2 fruit fly cellular contexts compared by ENCODE assay signal in the genomic region with DNA sequence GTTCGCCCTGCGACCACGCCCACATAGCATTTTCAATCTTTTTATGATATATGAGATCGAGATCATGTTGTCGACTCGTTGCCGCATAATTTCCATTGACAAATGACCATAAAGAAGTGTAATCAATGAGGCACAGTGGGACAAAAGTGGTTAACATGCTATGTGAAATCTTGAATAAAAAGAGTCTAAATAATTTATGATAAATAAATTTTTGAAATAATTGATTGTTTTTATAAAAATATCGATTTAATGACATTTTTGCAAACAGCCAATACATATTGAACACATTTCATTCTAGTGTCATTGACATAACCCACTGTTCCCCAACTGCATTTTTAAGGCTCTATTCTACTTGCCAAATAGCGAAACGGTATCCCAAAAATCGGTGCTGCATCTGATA.
TF ChIP-seq lines count a peak whose summit lies in the region.

No protein-coding gene starts in this region.

TF ChIP-seq in whole organism, embryonic, 481 proteins besides CTCF, POLR2A, EP300 and RAD21 (continued from another document and continues in another):
- TF ChIP-seq CG11695 (GFP tag; IDR thresholded peaks at IDR 0.05; lab: Robert Waterston, UW): 0 out of 3 replicates have a peak, but pooled peaks have one; percentile 40
- TF ChIP-seq CG4854 (GFP tag; optimal IDR thresholded peaks at IDR 0.05; lab: Kevin White, UChicago): no peak
- no peak for TF ChIP-seq CG34422 (GFP tag; IDR thresholded peaks at IDR 0.05; lab: Robert Waterston, UW)
- TF ChIP-seq fu2 (GFP tag; optimal IDR thresholded peaks at IDR 0.05; lab: Kevin White, UChicago): no peak
- TF ChIP-seq Mrtf (GFP tag; IDR thresholded peaks at IDR 0.05; lab: Robert Waterston, UW): no peak
- TF ChIP-seq cato (GFP tag; optimal IDR thresholded peaks at IDR 0.05; lab: Kevin White, UChicago; ENCODE audit: borderline replicate concordance): no peak
- TF ChIP-seq CG12391 (tag; optimal IDR thresholded peaks at IDR 0.05; lab: Kevin White, UChicago): peak; percentile 21
- TF ChIP-seq dan (GFP tag; IDR thresholded peaks at IDR 0.05; lab: Robert Waterston, UW): no peak
- no peak for TF ChIP-seq CG3995 (GFP tag; optimal IDR thresholded peaks at IDR 0.05; lab: Kevin White, UChicago)
- TF ChIP-seq row (GFP tag; IDR thresholded peaks at IDR 0.05; lab: Robert Waterston, UW): peak; percentile 38; the same call in 1 of the 3 replicates
- peak; percentile 50; the same call in 1 of the 2 replicates for TF ChIP-seq Xrp1 (GFP tag; IDR thresholded peaks at IDR 0.05; lab: Robert Waterston, UW)
- peak; percentile 15 for TF ChIP-seq CG30403 (GFP tag; optimal IDR thresholded peaks at IDR 0.05; lab: Kevin White, UChicago)
- no peak for TF ChIP-seq CG1602 (GFP tag; optimal IDR thresholded peaks at IDR 0.05; lab: Kevin White, UChicago)
- TF ChIP-seq PHDP (tag; optimal IDR thresholded peaks at IDR 0.05; lab: Kevin White, UChicago): peak; percentile 24
- no peak for TF ChIP-seq CG10654 (GFP tag; optimal IDR thresholded peaks at IDR 0.05; lab: Kevin White, UChicago)
- 0 out of 2 replicates have a peak, but pooled peaks have one; percentile 20 for TF ChIP-seq lmd (GFP tag; IDR thresholded peaks at IDR 0.05; lab: Robert Waterston, UW)
- TF ChIP-seq sens (GFP tag; lab: Kevin White, UChicago): peak; percentile 6
- no peak for TF ChIP-seq CG13123 (GFP tag; optimal IDR thresholded peaks at IDR 0.05; lab: Kevin White, UChicago)
- TF ChIP-seq grau (tag; optimal IDR thresholded peaks at IDR 0.05; lab: Kevin White, UChicago): peak; percentile 15
- no peak for TF ChIP-seq Atf3 (GFP tag; optimal IDR thresholded peaks at IDR 0.05; lab: Kevin White, UChicago)
- peak; percentile 46 for TF ChIP-seq Sox102F (GFP tag; optimal IDR thresholded peaks at IDR 0.05; lab: Kevin White, UChicago)
- no peak for TF ChIP-seq CG2199 (GFP tag; IDR thresholded peaks at IDR 0.05; lab: Robert Waterston, UW)
- no peak for TF ChIP-seq Spps (tag; optimal IDR thresholded peaks at IDR 0.05; lab: Kevin White, UChicago)
- TF ChIP-seq bsh (GFP tag; optimal IDR thresholded peaks at IDR 0.05; lab: Kevin White, UChicago): peak in 1 of 2 experiments; percentile 42
- TF ChIP-seq crp (GFP tag; optimal IDR thresholded peaks at IDR 0.05; lab: Kevin White, UChicago): no peak
- TF ChIP-seq prd (optimal IDR thresholded peaks at IDR 0.05; lab: Kevin White, UChicago): no peak
- peak; percentile 39; the same call in 1 of the 3 replicates for TF ChIP-seq prd (GFP tag; IDR thresholded peaks at IDR 0.05; lab: Robert Waterston, UW)
- no peak for TF ChIP-seq ara (GFP tag; IDR thresholded peaks at IDR 0.05; lab: Robert Waterston, UW)
- TF ChIP-seq tgo (GFP tag; IDR thresholded peaks at IDR 0.05; lab: Robert Waterston, UW): 0 out of 3 replicates have a peak, but pooled peaks have one; percentile 29
- peak; percentile 37; the same call in 1 of the 2 replicates for TF ChIP-seq CG6689 (GFP tag; IDR thresholded peaks at IDR 0.05; lab: Robert Waterston, UW)
- TF ChIP-seq unpg (GFP tag; optimal IDR thresholded peaks at IDR 0.05; lab: Kevin White, UChicago): peak; percentile 48
- TF ChIP-seq hkb (optimal IDR thresholded peaks at IDR 0.05; lab: Kevin White, UChicago): no peak
- peak; percentile 61 for TF ChIP-seq hkb (GFP tag; IDR thresholded peaks at IDR 0.05; lab: Robert Waterston, UW)
- peak; percentile 48 for TF ChIP-seq lab (GFP tag; optimal IDR thresholded peaks at IDR 0.05; lab: Kevin White, UChicago)
- TF ChIP-seq Chrac-16 (GFP tag; optimal IDR thresholded peaks at IDR 0.05; lab: Kevin White, UChicago): peak; percentile 8
- peak; percentile 57 for TF ChIP-seq gem (tag; optimal IDR thresholded peaks at IDR 0.05; lab: Kevin White, UChicago)
- no peak for TF ChIP-seq Hey (tag; optimal IDR thresholded peaks at IDR 0.05; lab: Kevin White, UChicago)
- TF ChIP-seq Ravus (GFP tag; IDR thresholded peaks at IDR 0.05; lab: Robert Waterston, UW): no peak
- TF ChIP-seq Bdp1 (GFP tag; optimal IDR thresholded peaks at IDR 0.05; lab: Kevin White, UChicago): no peak
- TF ChIP-seq CG1233 (GFP tag; optimal IDR thresholded peaks at IDR 0.05; lab: Kevin White, UChicago): no peak
- TF ChIP-seq CG15269 (tag; optimal IDR thresholded peaks at IDR 0.05; lab: Kevin White, UChicago): peak; percentile 14
- peak; percentile 38 for TF ChIP-seq CG2712 (tag; optimal IDR thresholded peaks at IDR 0.05; lab: Kevin White, UChicago)
- peak; percentile 23 for TF ChIP-seq phol (tag; optimal IDR thresholded peaks at IDR 0.05; lab: Kevin White, UChicago)
- peak; percentile 27 for TF ChIP-seq CG10209 (GFP tag; optimal IDR thresholded peaks at IDR 0.05; lab: Kevin White, UChicago)
- peak; percentile 31 for TF ChIP-seq Blimp-1 (GFP tag; optimal IDR thresholded peaks at IDR 0.05; lab: Kevin White, UChicago)
- TF ChIP-seq da (GFP tag; optimal IDR thresholded peaks at IDR 0.05; lab: Kevin White, UChicago): no peak
- TF ChIP-seq CG4328 (GFP tag; optimal IDR thresholded peaks at IDR 0.05; lab: Kevin White, UChicago): no peak
- TF ChIP-seq CG33557 (GFP tag; optimal IDR thresholded peaks at IDR 0.05; lab: Kevin White, UChicago): no peak
- TF ChIP-seq dysf (GFP tag; IDR thresholded peaks at IDR 0.05; lab: Robert Waterston, UW): peak; percentile 39; the same call in 1 of the 3 replicates
- peak; percentile 37 for TF ChIP-seq Ssrp (tag; optimal IDR thresholded peaks at IDR 0.05; lab: Kevin White, UChicago)
- TF ChIP-seq CG8290 (GFP tag; optimal IDR thresholded peaks at IDR 0.05; lab: Kevin White, UChicago): no peak
- TF ChIP-seq CG8290 (tag; optimal IDR thresholded peaks at IDR 0.05; lab: Kevin White, UChicago): no peak
- no peak for TF ChIP-seq CG16815 (GFP tag; optimal IDR thresholded peaks at IDR 0.05; lab: Kevin White, UChicago)
- TF ChIP-seq CG4424 (GFP tag; optimal IDR thresholded peaks at IDR 0.05; lab: Kevin White, UChicago): peak; percentile 15
- no peak for TF ChIP-seq CG3163 (GFP tag; optimal IDR thresholded peaks at IDR 0.05; lab: Kevin White, UChicago)
- TF ChIP-seq CG2889 (GFP tag; IDR thresholded peaks at IDR 0.05; lab: Robert Waterston, UW): no peak
- TF ChIP-seq CG42726 (GFP tag; IDR thresholded peaks at IDR 0.05; lab: Robert Waterston, UW; ENCODE audit: partially characterized antibody): no peak
- no peak for TF ChIP-seq CG13287 (GFP tag; IDR thresholded peaks at IDR 0.05; lab: Robert Waterston, UW; ENCODE audit: partially characterized antibody)
- no peak for TF ChIP-seq Myb (GFP tag; optimal IDR thresholded peaks at IDR 0.05; lab: Kevin White, UChicago)
- TF ChIP-seq Aef1 (GFP tag; IDR thresholded peaks at IDR 0.05; lab: Robert Waterston, UW): no peak; the same call in 2 of the 3 replicates
- peak; percentile 22 for TF ChIP-seq CG7839 (tag; optimal IDR thresholded peaks at IDR 0.05; lab: Kevin White, UChicago)
- no peak for TF ChIP-seq gsb-n (tag; optimal IDR thresholded peaks at IDR 0.05; lab: Kevin White, UChicago)
- no peak for TF ChIP-seq CG11398 (GFP tag; optimal IDR thresholded peaks at IDR 0.05; lab: Kevin White, UChicago)
- no peak for TF ChIP-seq jigr1 (GFP tag; IDR thresholded peaks at IDR 0.05; lab: Robert Waterston, UW)

TF ChIP-seq in whole organism, prepupa, 60 proteins besides CTCF, POLR2A, EP300 and RAD21 (continued from another document):
- TF ChIP-seq Sox15 (GFP tag; optimal IDR thresholded peaks at IDR 0.05; lab: Kevin White, UChicago) (peak; percentile 32), lz (GFP tag; optimal IDR thresholded peaks at IDR 0.05; lab: Kevin White, UChicago) (peak; percentile 2), Eip78C (GFP tag; lab: Kevin White, UChicago) (peak; percentile 80), achi (GFP tag; optimal IDR thresholded peaks at IDR 0.05; lab: Kevin White, UChicago) (peak; percentile 55), CG10631 (GFP tag; optimal IDR thresholded peaks at IDR 0.05; lab: Kevin White, UChicago) (no peak), Sox14 (GFP tag; optimal IDR thresholded peaks at IDR 0.05; lab: Kevin White, UChicago) (peak; percentile 19), Smox (GFP tag; optimal IDR thresholded peaks at IDR 0.05; lab: Kevin White, UChicago) (peak; percentile 29), CG6854 (GFP tag; optimal IDR thresholded peaks at IDR 0.05; lab: Kevin White, UChicago) (no peak), spab (GFP tag; optimal IDR thresholded peaks at IDR 0.05; lab: Kevin White, UChicago) (no peak), CG8119 (GFP tag; IDR thresholded peaks at IDR 0.05; lab: Robert Waterston, UW) (peak; percentile 66), fd85E (GFP tag; optimal IDR thresholded peaks at IDR 0.05; lab: Kevin White, UChicago) (no peak), Eip75B (GFP tag; optimal IDR thresholded peaks at IDR 0.05; lab: Kevin White, UChicago) (no peak), CG3032 (tag; optimal IDR thresholded peaks at IDR 0.05; lab: Kevin White, UChicago) (no peak), CG32006 (GFP tag; optimal IDR thresholded peaks at IDR 0.05; lab: Kevin White, UChicago) (peak; percentile 54), Ets21C (GFP tag; optimal IDR thresholded peaks at IDR 0.05; lab: Kevin White, UChicago) (no peak), CG4318 (GFP tag; optimal IDR thresholded peaks at IDR 0.05; lab: Kevin White, UChicago) (peak; percentile 2), dsx (GFP tag; optimal IDR thresholded peaks at IDR 0.05; lab: Kevin White, UChicago; ENCODE audit: poor library complexity, severe bottlenecking) (no peak), salr (GFP tag; optimal IDR thresholded peaks at IDR 0.05; lab: Kevin White, UChicago) (peak in 1 of 2 experiments; percentile 35), CG6276 (GFP tag; optimal IDR thresholded peaks at IDR 0.05; lab: Kevin White, UChicago) (peak; percentile 30), CG6163 (GFP tag; IDR thresholded peaks at IDR 0.05; lab: Robert Waterston, UW) (peak; percentile 58; the same call in 2 of the 3 replicates), Eip93F (GFP tag; optimal IDR thresholded peaks at IDR 0.05; lab: Kevin White, UChicago) (no peak), Blimp-1 (GFP tag; optimal IDR thresholded peaks at IDR 0.05; lab: Kevin White, UChicago) (no peak), ss (GFP tag; optimal IDR thresholded peaks at IDR 0.05; lab: Kevin White, UChicago) (no peak), dac (GFP tag; optimal IDR thresholded peaks at IDR 0.05; lab: Kevin White, UChicago) (no peak), CG10669 (GFP tag; optimal IDR thresholded peaks at IDR 0.05; lab: Kevin White, UChicago) (no peak), Sox102F (GFP tag; optimal IDR thresholded peaks at IDR 0.05; lab: Kevin White, UChicago) (peak; percentile 20), CG16779 (tag; optimal IDR thresholded peaks at IDR 0.05; lab: Kevin White, UChicago) (no peak), CG8319 (GFP tag; optimal IDR thresholded peaks at IDR 0.05; lab: Kevin White, UChicago) (peak; percentile 42), esn (GFP tag; optimal IDR thresholded peaks at IDR 0.05; lab: Kevin White, UChicago) (peak; percentile 53), Gug (GFP tag; IDR thresholded peaks at IDR 0.05; lab: Robert Waterston, UW) (0 out of 2 replicates have a peak, but pooled peaks have one; percentile 12), CG6808 (GFP tag; optimal IDR thresholded peaks at IDR 0.05; lab: Kevin White, UChicago) (no peak), CG6792 (GFP tag; optimal IDR thresholded peaks at IDR 0.05; lab: Kevin White, UChicago) (peak; percentile 41), Lpt (GFP tag; optimal IDR thresholded peaks at IDR 0.05; lab: Kevin White, UChicago) (no peak), vri (GFP tag; optimal IDR thresholded peaks at IDR 0.05; lab: Kevin White, UChicago) (no peak), CG8632 (GFP tag; optimal IDR thresholded peaks at IDR 0.05; lab: Kevin White, UChicago) (peak; percentile 52), OdsH (GFP tag; optimal IDR thresholded peaks at IDR 0.05; lab: Kevin White, UChicago) (peak; percentile 62), CG11294 (GFP tag; IDR thresholded peaks at IDR 0.05; lab: Robert Waterston, UW) (no peak), CG9139 (GFP tag; optimal IDR thresholded peaks at IDR 0.05; lab: Kevin White, UChicago) (no peak), svp (GFP tag; lab: Kevin White, UChicago) (peak; percentile 38)
TF ChIP-seq in whole organism, prepupa: peak in this region for 32.
